Worm (Caenorhabditis elegans) whole organism, midembryonic: ENCODE data around the gene str-109.

Experiments used
- T22C8.4 ChIP-seq: fragments of 200-800 bp; sonication (Bioruptor generic); IDR thresholded peaks from 2 replicates; pipeline ENCODE4 v1.3.6; 2022; ENCODE audit warnings: missing genetic modification characterization, missing compliant biosample characterization
- cog-1 ChIP-seq: sonication (generic microtip); optimal IDR thresholded peaks from 2 replicates; lab custom pipeline; 2016; ENCODE audit warnings: missing genetic modification characterization, missing compliant biosample characterization
- flt-1 ChIP-seq: fragments of 200-800 bp; sonication (Bioruptor generic); IDR thresholded peaks from 2 replicates; pipeline ENCODE4 v1.3.6; 2022; ENCODE audit warnings: missing genetic modification characterization, missing compliant biosample characterization
- klf-2 ChIP-seq: fragments of 200-800 bp; sonication (Bioruptor generic); conservative IDR thresholded peaks from 2 replicates; pipeline ENCODE4 v1.3.6; 2022; ENCODE audit warnings: missing genetic modification reagents, missing genetic modification characterization, missing compliant biosample characterization
- med-1 ChIP-seq: sonication (generic microtip); optimal IDR thresholded peaks from 2 replicates; lab custom pipeline; 2017; ENCODE audit warnings: missing genetic modification characterization, mild to moderate bottlenecking, missing compliant biosample characterization, antibody characterized with exemption, missing genetic modification reagents; ENCODE audit not compliant: insufficient read depth
- ref-1 ChIP-seq: fragments of 200-800 bp; sonication (Bioruptor generic); conservative IDR thresholded peaks from 2 replicates; pipeline ENCODE4 v1.3.6; 2022; ENCODE audit warnings: missing genetic modification reagents, missing genetic modification characterization, missing compliant biosample characterization
- tab-1 ChIP-seq: fragments of 200-800 bp; sonication (Bioruptor generic); IDR thresholded peaks from 2 replicates; pipeline ENCODE4 v1.3.6; 2022; ENCODE audit warnings: missing genetic modification characterization, missing compliant biosample characterization
- ztf-23 ChIP-seq: fragments of 200-800 bp; sonication (Bioruptor generic); IDR thresholded peaks from 2 replicates; pipeline ENCODE4 v1.3.6; 2022; ENCODE audit warnings: missing genetic modification reagents, missing genetic modification characterization, missing compliant biosample characterization
- ztf-29 ChIP-seq: fragments of 200-800 bp; sonication (Bioruptor generic); IDR thresholded peaks from 2 replicates; pipeline ENCODE4 v1.3.6; 2022; ENCODE audit warnings: missing genetic modification reagents, missing genetic modification characterization, missing compliant biosample characterization

ce11 chrV:16192114-16192513, 30.1 kb upstream of the str-109 start, which contains the start of gene srh-279:
- TF ChIP-seq tab-1 (GFP tag; lab: Robert Waterston, UW) (no peak), ref-1 (GFP tag; lab: Robert Waterston, UW) (no peak), flt-1 (GFP tag; lab: Robert Waterston, UW) (no peak), ztf-23 (GFP tag; lab: Robert Waterston, UW) (no peak), ztf-29 (no peak), T22C8.4 (GFP tag; lab: Robert Waterston, UW) (no peak), klf-2 (GFP tag; lab: Robert Waterston, UW) (no peak), cog-1 (no peak), med-1 (GFP tag; lab: Kevin White, UChicago) (no peak)
